Worm (Caenorhabditis elegans) whole organism, L3 larva: ENCODE measurements around the gene ZK287.4.
A peak's percentile ranks its signal among the peaks of the same experiment; 100 is the strongest.

Experiments used
- ceh-16 ChIP-seq: sonication (generic microtip); optimal IDR thresholded peaks from 2 replicates; lab custom pipeline; 2017; ENCODE audit warnings: missing biosample characterization, missing genetic modification characterization
- ceh-82 ChIP-seq: fragments of 150-350 bp; optimal IDR thresholded peaks from 2 replicates; lab custom pipeline; 2014; ENCODE audit warnings: missing biosample characterization, missing genetic modification characterization
- egl-27 ChIP-seq: sonication (generic microtip); optimal IDR thresholded peaks from 4 replicates; lab custom pipeline; 2017; ENCODE audit warnings: missing biosample characterization, missing genetic modification reagents, missing genetic modification characterization
- elt-1 ChIP-seq: fragments of 150-350 bp; optimal IDR thresholded peaks from 2 replicates; lab custom pipeline; 2014; ENCODE audit warnings: missing biosample characterization, missing genetic modification characterization
- elt-2 ChIP-seq: sonication (generic microtip); optimal IDR thresholded peaks from 2 replicates; lab custom pipeline; 2016; ENCODE audit warnings: missing genetic modification reagents, mild to moderate bottlenecking, missing genetic modification characterization, missing compliant biosample characterization
- mdl-1 ChIP-seq: fragments of 150-350 bp; optimal IDR thresholded peaks from 2 replicates; lab custom pipeline; 2014; ENCODE audit warnings: missing biosample characterization, missing genetic modification characterization
- skn-1 ChIP-seq: fragments of 150-350 bp; optimal IDR thresholded peaks from 2 replicates; lab custom pipeline; 2014; ENCODE audit warnings: missing biosample characterization, missing genetic modification characterization
- snpc-4 ChIP-seq: fragments of 150-350 bp; optimal IDR thresholded peaks from 2 replicates; lab custom pipeline; 2014; ENCODE audit warnings: missing biosample characterization, missing genetic modification characterization
- unc-39 ChIP-seq: sonication (generic microtip); optimal IDR thresholded peaks from 4 replicates; lab custom pipeline; 2017; ENCODE audit warnings: missing biosample characterization, missing genetic modification characterization
- zag-1 ChIP-seq: fragments of 150-350 bp; optimal IDR thresholded peaks from 2 replicates; lab custom pipeline; 2014; ENCODE audit warnings: missing biosample characterization, missing genetic modification characterization

- no peak for TF ChIP-seq snpc-4 (tag; lab: Kevin White, UChicago)
- TF ChIP-seq mdl-1: no peak
- peak; percentile 70 for TF ChIP-seq elt-2 (tag; lab: Kevin White, UChicago)
- TF ChIP-seq unc-39 (tag; lab: Kevin White, UChicago): no peak
- TF ChIP-seq ceh-82 (tag; lab: Kevin White, UChicago): no peak
- TF ChIP-seq skn-1 (tag; lab: Kevin White, UChicago): no peak
- no peak for TF ChIP-seq zag-1 (tag; lab: Kevin White, UChicago)
- no peak for TF ChIP-seq ceh-16
- no peak for TF ChIP-seq elt-1
- no peak for TF ChIP-seq egl-27 (tag; lab: Kevin White, UChicago)
Measured at ce11 chrV:9672495-9672894, 13.0 kb downstream of the ZK287.4 start.
